Fruit fly (Drosophila melanogaster): ENCODE measurements around the gene Pcp.

The Pcp gene

DNA sequence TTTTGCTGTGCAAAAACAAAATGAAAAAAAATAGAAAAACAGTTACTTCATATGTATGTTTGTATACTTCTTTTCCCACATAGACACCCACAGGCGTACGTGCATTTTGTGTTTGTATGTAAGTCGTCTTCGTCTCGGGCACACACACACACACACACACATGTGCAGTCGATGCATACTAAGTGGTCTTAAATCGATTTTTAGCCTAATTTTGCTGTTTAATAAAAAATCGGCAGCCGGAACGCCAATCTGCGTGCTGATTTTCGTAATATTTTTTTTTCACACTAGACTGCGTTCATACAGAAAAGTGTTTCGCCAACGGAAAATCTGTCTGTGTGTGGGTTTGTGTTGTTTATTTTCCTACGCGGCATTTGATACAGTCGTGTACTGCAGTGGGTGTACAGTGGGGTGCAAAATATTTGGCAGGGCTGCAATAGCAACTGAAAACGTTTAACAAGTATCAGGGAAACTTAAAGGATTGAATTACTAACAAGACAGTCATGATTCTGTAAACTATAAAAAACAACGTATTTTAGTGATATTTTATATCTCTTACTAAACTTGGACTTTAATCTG is 11.7 kb downstream of the Pcp start (continued):
- TF ChIP-seq Atf6 (GFP tag; IDR thresholded peaks at IDR 0.05), result peak; percentile 62
- TF ChIP-seq vvl (GFP tag; IDR thresholded peaks at IDR 0.05), result peak; percentile 69
- no peak for TF ChIP-seq unc-4 (GFP tag; IDR thresholded peaks at IDR 0.05; ENCODE audit: partially characterized antibody)
- no peak for TF ChIP-seq phol (tag; optimal IDR thresholded peaks at IDR 0.05)
- TF ChIP-seq slbo (GFP tag; IDR thresholded peaks at IDR 0.05), result peak; percentile 74
- peak; percentile 2 for TF ChIP-seq CG10543 (GFP tag; optimal IDR thresholded peaks at IDR 0.05)
- peak; percentile 65; the same call in 2 of the 3 replicates for TF ChIP-seq zfh1 (GFP tag; IDR thresholded peaks at IDR 0.05)
- no peak for TF ChIP-seq gfzf (GFP tag; optimal IDR thresholded peaks at IDR 0.05)
- peak; percentile 43 for TF ChIP-seq B-H2 (GFP tag; optimal IDR thresholded peaks at IDR 0.05)
- TF ChIP-seq dimm (GFP tag; IDR thresholded peaks at IDR 0.05), result no peak
- TF ChIP-seq CG15696 (tag; optimal IDR thresholded peaks at IDR 0.05), result no peak
- no peak for TF ChIP-seq CG9215 (GFP tag; IDR thresholded peaks at IDR 0.05)
- TF ChIP-seq odd (GFP tag; optimal IDR thresholded peaks at IDR 0.05), result peak; percentile 27
- TF ChIP-seq dmrt99B (tag; optimal IDR thresholded peaks at IDR 0.05), result no peak
- TF ChIP-seq ato (GFP tag; IDR thresholded peaks at IDR 0.05; ENCODE audit: partially characterized antibody), result no peak
- TF ChIP-seq CG10209 (GFP tag; optimal IDR thresholded peaks at IDR 0.05), result peak; percentile 20
- peak; percentile 44; the same call in 1 of the 2 replicates for TF ChIP-seq lmd (GFP tag; IDR thresholded peaks at IDR 0.05)
- no peak for TF ChIP-seq MESR4 (GFP tag; optimal IDR thresholded peaks at IDR 0.05)
- TF ChIP-seq C15 (GFP tag; IDR thresholded peaks at IDR 0.05), result no peak
- no peak for TF ChIP-seq CG11398 (GFP tag; optimal IDR thresholded peaks at IDR 0.05)
- no peak for TF ChIP-seq CG12744 (GFP tag; optimal IDR thresholded peaks at IDR 0.05)
- TF ChIP-seq CG7745 (tag; optimal IDR thresholded peaks at IDR 0.05), result no peak
- TF ChIP-seq ci (GFP tag; IDR thresholded peaks at IDR 0.05), result peak; percentile 19; the same call in 1 of the 3 replicates
- no peak for TF ChIP-seq CG2875 (GFP tag; optimal IDR thresholded peaks at IDR 0.05)
- TF ChIP-seq tap (tag; optimal IDR thresholded peaks at IDR 0.05), result no peak
- 0 out of 2 replicates have a peak, but pooled peaks have one; percentile 19 for TF ChIP-seq sim (GFP tag; IDR thresholded peaks at IDR 0.05)
- TF ChIP-seq gt (GFP tag; IDR thresholded peaks at IDR 0.05), result no peak
- no peak for TF ChIP-seq ATbp (GFP tag; optimal IDR thresholded peaks at IDR 0.05)
- TF ChIP-seq Sin3A (optimal IDR thresholded peaks at IDR 0.05), result no peak
- peak; percentile 24; the same call in 1 of the 3 replicates for TF ChIP-seq row (GFP tag; IDR thresholded peaks at IDR 0.05)
- peak; percentile 16 for TF ChIP-seq CG8089 (GFP tag; optimal IDR thresholded peaks at IDR 0.05)
- no peak for TF ChIP-seq CG10321 (GFP tag; IDR thresholded peaks at IDR 0.05)
- no peak for TF ChIP-seq pan (optimal IDR thresholded peaks at IDR 0.05)
- peak in 1 of 2 experiments; percentile 35 for TF ChIP-seq pan (GFP tag; optimal IDR thresholded peaks at IDR 0.05 in 1 of 2, IDR thresholded peaks at IDR 0.05 in 1 of 2)
- peak; percentile 66; the same call in 2 of the 4 replicates for TF ChIP-seq Gug (GFP tag; IDR thresholded peaks at IDR 0.05)
- no peak for TF ChIP-seq p53 (GFP tag; optimal IDR thresholded peaks at IDR 0.05)
- no peak for TF ChIP-seq run (tag; optimal IDR thresholded peaks at IDR 0.05)
- TF ChIP-seq Dref (GFP tag; IDR thresholded peaks at IDR 0.05), result no peak
- peak; percentile 12 for TF ChIP-seq CG7987 (GFP tag; optimal IDR thresholded peaks at IDR 0.05)
- peak; percentile 25 for TF ChIP-seq CG18262 (tag; optimal IDR thresholded peaks at IDR 0.05)
- TF ChIP-seq CG6813 (GFP tag; optimal IDR thresholded peaks at IDR 0.05), result no peak
- peak; percentile 15 for TF ChIP-seq CG16863 (GFP tag; optimal IDR thresholded peaks at IDR 0.05)
- no peak for TF ChIP-seq dan (GFP tag; IDR thresholded peaks at IDR 0.05)
- TF ChIP-seq CG11093 (GFP tag; IDR thresholded peaks at IDR 0.05), result no peak
- no peak for TF ChIP-seq CG13894 (tag; optimal IDR thresholded peaks at IDR 0.05)
- TF ChIP-seq GATAe (GFP tag; conservative IDR thresholded peaks at IDR 0.05), result no peak
- TF ChIP-seq CG8388 (GFP tag; optimal IDR thresholded peaks at IDR 0.05), result no peak
- peak; percentile 25; the same call in 1 of the 2 replicates for TF ChIP-seq H2.0 (GFP tag; IDR thresholded peaks at IDR 0.05)
- TF ChIP-seq dm (GFP tag; optimal IDR thresholded peaks at IDR 0.05), result no peak
- TF ChIP-seq CG1602 (GFP tag; optimal IDR thresholded peaks at IDR 0.05), result no peak
- TF ChIP-seq Optix (GFP tag; IDR thresholded peaks at IDR 0.05), result no peak
